Worm (Caenorhabditis elegans) whole organism, L1 larva: ENCODE results near the gene pwp-1.

Experiments
- C16A3.4 ChIP-seq: fragments of 150-350 bp; optimal IDR thresholded peaks from 2 replicates; lab custom pipeline; 2014; ENCODE audit warnings: missing biosample characterization, missing genetic modification characterization
- egl-27 ChIP-seq, 2 experiments: fragments of 150-350 bp in 1 of 2; sonication (generic microtip); optimal IDR thresholded peaks; 3 replicates each; lab custom pipeline; 2017 to 2018; ENCODE audit warnings: missing biosample characterization in 2 of 2, missing genetic modification characterization in 2 of 2, missing genetic modification reagents in 2 of 2
- fkh-4 ChIP-seq: sonication (generic microtip); optimal IDR thresholded peaks from 2 replicates; lab custom pipeline; 2016; ENCODE audit warnings: missing compliant biosample characterization, missing genetic modification characterization, borderline replicate concordance
- grh-1 ChIP-seq: fragments of 200-800 bp; sonication (Bioruptor generic); IDR thresholded peaks from 2 replicates; pipeline ENCODE4 v1.3.6; 2022; ENCODE audit warnings: missing genetic modification reagents, missing genetic modification characterization, missing compliant biosample characterization
- lin-39 ChIP-seq: fragments of 150-350 bp; optimal IDR thresholded peaks from 2 replicates; lab custom pipeline; 2014; ENCODE audit warnings: missing biosample characterization, missing genetic modification reagents, missing genetic modification characterization
- nhr-47 ChIP-seq: sonication (generic microtip); optimal IDR thresholded peaks from 2 replicates; lab custom pipeline; 2016; ENCODE audit warnings: mild to moderate bottlenecking, missing genetic modification characterization, moderate library complexity, missing compliant biosample characterization
- nhr-77 ChIP-seq: fragments of 150-350 bp; optimal IDR thresholded peaks from 2 replicates; lab custom pipeline; 2014; ENCODE audit warnings: missing biosample characterization, missing genetic modification characterization
- nhr-85 ChIP-seq: sonication (generic microtip); peaks from one replicate; lab custom pipeline; 2016; ENCODE audit warnings: missing genetic modification characterization, inconsistent platforms, missing compliant biosample characterization
- skn-1 ChIP-seq: fragments of 150-350 bp; optimal IDR thresholded peaks from 2 replicates; lab custom pipeline; 2014; ENCODE audit warnings: missing biosample characterization, missing genetic modification characterization
- unc-130 ChIP-seq: fragments of 150-350 bp; optimal IDR thresholded peaks from 2 replicates; lab custom pipeline; 2017; ENCODE audit warnings: missing biosample characterization, missing genetic modification characterization, inconsistent platforms

ce11 chrIV:13204037-13204436 lies 32.3 kb downstream of the pwp-1 start, which contains the start of gene ced-3:
- no peak for TF ChIP-seq egl-27 (tag; optimal IDR thresholded peaks at IDR 0.05; lab: Kevin White, UChicago)
- no peak for TF ChIP-seq unc-130
- no peak for TF ChIP-seq skn-1 (tag; lab: Kevin White, UChicago)
- no peak for TF ChIP-seq C16A3.4 (tag; lab: Kevin White, UChicago)
- no peak for TF ChIP-seq fkh-4
- no peak for TF ChIP-seq nhr-77 (tag; lab: Kevin White, UChicago)
- no peak for TF ChIP-seq nhr-47
- no peak for TF ChIP-seq lin-39 (tag; lab: Kevin White, UChicago)
- TF ChIP-seq grh-1 (GFP tag; lab: Robert Waterston, UW), result no peak
- TF ChIP-seq nhr-85, result no peak
